Worm (Caenorhabditis elegans) whole organism, L4 larva: Measurements from ENCODE around the gene sdz-18.

ENCODE experiments used
- F49E8.2 ChIP-seq: sonication (generic microtip); optimal IDR thresholded peaks from 2 replicates; lab custom pipeline; 2016; ENCODE audit warnings: missing compliant biosample characterization, mild to moderate bottlenecking, missing genetic modification characterization, borderline replicate concordance
- Y75B8A.6 ChIP-seq: fragments of 200-800 bp; sonication (Bioruptor generic); IDR thresholded peaks from 2 replicates; pipeline ENCODE4 v1.3.6; 2022; ENCODE audit warnings: missing genetic modification reagents, missing genetic modification characterization, missing compliant biosample characterization
- aha-1 ChIP-seq: fragments of 150-350 bp; peaks from one replicate; lab custom pipeline; 2014; ENCODE audit warnings: missing biosample characterization, missing genetic modification characterization
- aly-2 ChIP-seq: sonication (generic microtip); optimal IDR thresholded peaks from 2 replicates; lab custom pipeline; 2018; ENCODE audit warnings: missing biosample characterization, missing genetic modification characterization
- ama-1 ChIP-seq: fragments of 150-350 bp; optimal IDR thresholded peaks from 2 replicates; lab custom pipeline; 2014; ENCODE audit warnings: inconsistent platforms, mixed read lengths
- daf-19 ChIP-seq: fragments of 200-800 bp; sonication (Bioruptor generic); conservative IDR thresholded peaks from 2 replicates; pipeline ENCODE4 v1.3.6; 2022; ENCODE audit warnings: missing genetic modification characterization, missing compliant biosample characterization
- duxl-1 ChIP-seq: sonication (generic microtip); optimal IDR thresholded peaks from 2 replicates; lab custom pipeline; 2016; ENCODE audit warnings: mild to moderate bottlenecking, missing genetic modification characterization, moderate library complexity, missing compliant biosample characterization; ENCODE audit not compliant: poor library complexity
- egl-43 ChIP-seq: fragments of 200-800 bp; sonication (Bioruptor generic); IDR thresholded peaks from 2 replicates; pipeline ENCODE4 v1.3.6; 2022; ENCODE audit warnings: missing genetic modification reagents, missing genetic modification characterization, missing compliant biosample characterization
- hif-1 ChIP-seq, 2 experiments: sonication (generic microtip); optimal IDR thresholded peaks; 2 replicates each; lab custom pipeline; 2016 to 2017; ENCODE audit warnings: missing compliant biosample characterization in 2 of 2, missing genetic modification characterization in 2 of 2, missing genetic modification reagents in 2 of 2, missing genotype in 2 of 2, mild to moderate bottlenecking in 1 of 2
- hlh-11 ChIP-seq: fragments of 200-800 bp; sonication (Bioruptor generic); optimal IDR thresholded peaks from 2 replicates; lab custom pipeline; 2018; ENCODE audit warnings: mild to moderate bottlenecking, missing genetic modification characterization, missing compliant biosample characterization
- hlh-30 ChIP-seq: sonication (generic microtip); optimal IDR thresholded peaks from 2 replicates; lab custom pipeline; 2017; ENCODE audit warnings: antibody characterized with exemption, mild to moderate bottlenecking, missing genetic modification characterization, missing compliant biosample characterization; ENCODE audit not compliant: insufficient read depth
- jun-1 ChIP-seq: fragments of 150-350 bp; optimal IDR thresholded peaks from 2 replicates; lab custom pipeline; 2014; ENCODE audit warnings: missing biosample characterization, missing genetic modification reagents, missing genetic modification characterization
- lin-38 ChIP-seq: fragments of 200-800 bp; sonication (Bioruptor generic); IDR thresholded peaks from 2 replicates; pipeline ENCODE4 v1.3.6; 2022; ENCODE audit warnings: missing genetic modification reagents, missing genetic modification characterization, missing compliant biosample characterization
- lin-39 ChIP-seq: fragments of 150-350 bp; optimal IDR thresholded peaks from 2 replicates; lab custom pipeline; 2014; ENCODE audit warnings: missing biosample characterization, missing genetic modification reagents, missing genetic modification characterization
- lsy-2 ChIP-seq, 2 experiments: fragments of 150-350 bp in 1 of 2; sonication (generic microtip) in 1 of 2; optimal IDR thresholded peaks; 2 replicates each; lab custom pipeline; 2014 to 2017; ENCODE audit warnings: missing biosample characterization in 2 of 2, missing genetic modification characterization in 2 of 2
- mdl-1 ChIP-seq, 2 experiments: fragments of 150-350 bp in 1 of 2; sonication (generic microtip) in 1 of 2; optimal IDR thresholded peaks; 2 replicates each; lab custom pipeline; 2014 to 2017; ENCODE audit warnings: missing biosample characterization in 2 of 2, missing genetic modification characterization in 2 of 2
- nhr-10 ChIP-seq: fragments of 150-350 bp; optimal IDR thresholded peaks from 2 replicates; lab custom pipeline; 2014; ENCODE audit warnings: missing biosample characterization, missing genetic modification characterization
- nhr-102 ChIP-seq: sonication (generic microtip); optimal IDR thresholded peaks from 2 replicates; lab custom pipeline; 2016; ENCODE audit warnings: mild to moderate bottlenecking, missing genetic modification characterization, moderate library complexity, missing compliant biosample characterization
- nhr-237 ChIP-seq: sonication (generic microtip); optimal IDR thresholded peaks from 2 replicates; lab custom pipeline; 2017; ENCODE audit warnings: missing biosample characterization, missing genetic modification characterization
- nhr-25 ChIP-seq: sonication (generic microtip); optimal IDR thresholded peaks from 2 replicates; lab custom pipeline; 2017; ENCODE audit warnings: missing genetic modification characterization, mild to moderate bottlenecking, missing compliant biosample characterization, antibody characterized with exemption, moderate library complexity, borderline replicate concordance; ENCODE audit not compliant: insufficient read depth
- nhr-28 ChIP-seq: fragments of 150-350 bp; optimal IDR thresholded peaks from 2 replicates; lab custom pipeline; 2014; ENCODE audit warnings: missing biosample characterization, missing genetic modification characterization
- nhr-48 ChIP-seq: sonication (generic microtip); optimal IDR thresholded peaks from 2 replicates; lab custom pipeline; 2016; ENCODE audit warnings: mild to moderate bottlenecking, missing genetic modification characterization, missing compliant biosample characterization
- nhr-6 ChIP-seq: fragments of 150-350 bp; optimal IDR thresholded peaks from 2 replicates; lab custom pipeline; 2014; ENCODE audit warnings: missing biosample characterization, missing genetic modification characterization
- set-16 ChIP-seq: fragments of 200-800 bp; sonication (Bioruptor generic); IDR thresholded peaks from 2 replicates; pipeline ENCODE4 v1.3.6; 2022; ENCODE audit warnings: missing genetic modification reagents, missing genetic modification characterization, missing compliant biosample characterization
- spr-1 ChIP-seq: sonication (generic microtip); optimal IDR thresholded peaks from 2 replicates; lab custom pipeline; 2016; ENCODE audit warnings: mild to moderate bottlenecking, missing genetic modification characterization, missing compliant biosample characterization
- unc-130 ChIP-seq: sonication (generic microtip); optimal IDR thresholded peaks from 2 replicates; lab custom pipeline; 2016; ENCODE audit warnings: missing genetic modification reagents, missing genetic modification characterization, missing compliant biosample characterization
- unc-62 ChIP-seq, 3 experiments: fragments of 150-350 bp in 1 of 3; sonication (generic microtip); optimal IDR thresholded peaks in 2 of 3; peaks in 1 of 3; 1 replicate in 1 of 3; 2 replicates in 2 of 3; lab custom pipeline; 2014 to 2017; ENCODE audit warnings: missing biosample characterization in 3 of 3, missing genetic modification characterization in 3 of 3, missing genetic modification reagents in 3 of 3, missing genotype in 1 of 3
- zag-1 ChIP-seq: fragments of 150-350 bp; optimal IDR thresholded peaks from 2 replicates; lab custom pipeline; 2014; ENCODE audit warnings: missing biosample characterization, missing genetic modification characterization
- zfp-3 ChIP-seq: fragments of 200-800 bp; sonication (Bioruptor generic); conservative IDR thresholded peaks from 2 replicates; pipeline ENCODE4 v1.3.6; 2022; ENCODE audit warnings: missing genetic modification reagents, missing genetic modification characterization, missing compliant biosample characterization
- zip-11 ChIP-seq: fragments of 200-800 bp; sonication (Bioruptor generic); IDR thresholded peaks from 2 replicates; pipeline ENCODE4 v1.3.6; 2022; ENCODE audit warnings: missing genetic modification characterization, missing compliant biosample characterization

Gene sdz-18

DNA sequence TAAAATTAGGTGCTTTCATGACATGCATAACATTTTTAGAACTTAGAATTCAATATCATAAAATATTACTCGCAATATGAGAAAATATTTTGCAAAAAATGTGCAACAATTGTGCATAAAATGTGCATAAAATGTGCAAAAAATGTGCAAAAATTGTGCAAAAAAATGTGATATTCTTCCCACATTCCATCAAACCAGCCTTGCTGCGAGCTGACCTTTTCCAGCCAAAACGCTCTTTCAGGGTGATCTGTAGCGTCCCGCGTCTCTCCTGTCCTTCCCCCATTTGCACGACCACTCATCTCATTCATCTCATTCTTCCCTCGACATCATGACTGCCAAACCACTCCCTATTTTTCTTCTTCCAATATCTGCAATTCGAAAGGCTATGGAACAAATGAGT lies 30.2 kb downstream of the sdz-18 start, which contains the start of gene fbxb-17:
Gene fbxb-17 (plus strand): TSS at position 301 of the 400 bp plus-strand sequence.
- TF ChIP-seq lin-39 (tag; lab: Kevin White, UChicago) (no peak), unc-62 (GFP tag; optimal IDR thresholded peaks at IDR 0.05 in 1 of 2; lab: Kevin White, UChicago) (peak in 1 of 2 experiments; percentile 5), unc-62 (tag; optimal IDR thresholded peaks at IDR 0.05; lab: Kevin White, UChicago) (no peak), ama-1 (lab: Kevin White, UChicago) (no peak), set-16 (GFP tag; lab: Robert Waterston, UW) (no peak), nhr-48 (no peak), egl-43 (no peak)

DNA sequence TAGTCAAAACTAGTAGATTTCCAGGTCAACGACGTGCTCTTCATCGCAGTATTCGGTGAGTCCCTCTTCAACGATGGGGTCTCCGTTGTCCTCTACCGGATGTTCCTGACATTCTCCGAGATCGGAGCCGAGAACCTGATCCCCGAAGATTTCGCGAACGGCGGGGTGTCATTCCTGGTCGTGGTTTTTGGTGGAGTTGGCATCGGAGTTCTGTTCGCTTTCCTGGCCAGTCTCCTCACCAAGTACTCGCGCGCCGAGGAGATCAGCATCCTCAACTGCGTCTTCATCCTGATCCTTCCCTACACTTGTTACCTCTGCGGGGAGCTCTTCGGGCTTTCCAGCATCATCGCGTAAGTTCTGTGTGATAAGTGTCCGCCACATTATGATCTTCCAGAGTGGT lies 33.6 kb downstream of the sdz-18 start:
- TF ChIP-seq mdl-1 (tag; optimal IDR thresholded peaks at IDR 0.05; lab: Kevin White, UChicago) (no peak), zip-11 (GFP tag; lab: Robert Waterston, UW) (no peak), zag-1 (tag; lab: Kevin White, UChicago) (no peak), unc-130 (GFP tag; lab: Kevin White, UChicago) (no peak), nhr-25 (tag; lab: Kevin White, UChicago) (no peak), zfp-3 (GFP tag; lab: Robert Waterston, UW) (no peak), lsy-2 (tag; optimal IDR thresholded peaks at IDR 0.05; lab: Kevin White, UChicago) (no peak), set-16 (GFP tag; lab: Robert Waterston, UW) (peak; percentile 68; the same call in 1 of the 2 replicates), F49E8.2 (tag; lab: Kevin White, UChicago) (no peak), egl-43 (no peak), aha-1 (tag; lab: Kevin White, UChicago) (peak; percentile 54), aly-2 (tag; lab: Kevin White, UChicago) (no peak), nhr-102 (tag; lab: Kevin White, UChicago) (no peak), hlh-11 (tag; lab: Kevin White, UChicago) (no peak), daf-19 (GFP tag; lab: Robert Waterston, UW) (no peak), Y75B8A.6 (GFP tag; lab: Robert Waterston, UW) (no peak)

DNA sequence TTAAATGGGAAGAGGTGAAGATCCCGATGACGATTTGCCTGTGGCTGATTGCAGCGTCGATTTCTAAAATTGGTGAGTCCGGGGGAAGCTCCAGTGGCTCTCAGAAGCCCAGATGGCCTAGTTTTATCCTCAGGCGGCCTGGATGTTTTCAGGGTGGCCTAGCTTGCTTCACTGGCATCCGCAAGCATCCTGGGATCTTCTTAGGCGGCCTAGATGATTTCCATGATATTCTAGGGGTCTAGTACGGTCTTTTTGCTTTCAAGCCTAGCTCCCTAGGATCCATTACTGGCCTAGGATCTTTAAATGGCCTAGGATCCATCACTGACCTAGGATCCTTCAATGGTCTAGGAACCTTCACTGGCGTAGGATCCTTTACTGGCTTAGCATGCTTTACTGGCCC lies 35.3 kb downstream of the sdz-18 start:
- TF ChIP-seq aha-1 (tag; lab: Kevin White, UChicago) (peak; percentile 91), daf-19 (GFP tag; lab: Robert Waterston, UW) (no peak)
- TF ChIP-seq, all 104 proteins: peak for 1

DNA sequence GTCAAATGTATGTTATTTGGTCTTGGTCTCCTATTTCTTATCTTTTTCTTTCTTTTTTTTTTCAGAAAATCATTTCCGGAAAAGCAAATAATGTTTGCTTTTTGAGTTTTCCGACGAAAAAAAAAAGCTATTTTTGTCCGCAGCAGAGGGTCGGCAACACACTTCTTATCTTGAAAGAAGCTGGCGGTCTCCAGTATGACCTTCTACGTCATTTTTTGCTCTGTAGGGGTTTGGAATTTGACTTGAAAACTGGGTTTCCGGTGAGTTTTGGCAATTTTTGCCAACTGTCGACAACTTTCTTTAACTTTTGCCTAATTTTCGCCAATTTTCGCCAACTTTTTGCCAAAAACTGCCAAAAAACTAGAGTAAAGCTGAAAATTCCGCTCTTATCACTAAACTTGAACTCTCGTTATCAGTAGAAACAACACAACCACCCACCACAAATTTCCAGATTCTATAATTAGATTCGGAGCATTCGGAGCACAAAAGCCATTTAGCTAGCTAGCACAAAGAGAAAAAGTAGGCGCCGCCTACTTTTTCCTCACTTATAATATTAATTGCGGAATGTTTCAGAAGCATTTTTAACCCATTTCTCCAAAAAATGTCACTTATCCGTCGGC lies 35.9 kb downstream of the sdz-18 start, which contains the start of gene nhx-6:
Gene nhx-6 (plus strand): TSS at position 570 of the 620 bp plus-strand sequence.
- TF ChIP-seq nhr-102 (tag; lab: Kevin White, UChicago) (no peak), aha-1 (tag; lab: Kevin White, UChicago) (peak; percentile 46), nhr-28 (tag; lab: Kevin White, UChicago) (peak; percentile 6), duxl-1 (tag; lab: Kevin White, UChicago) (no peak), hlh-11 (tag; lab: Kevin White, UChicago) (peak; percentile 25), hif-1 (tag; optimal IDR thresholded peaks at IDR 0.05; lab: Kevin White, UChicago) (no peak), nhr-237 (tag; lab: Kevin White, UChicago) (no peak)

DNA sequence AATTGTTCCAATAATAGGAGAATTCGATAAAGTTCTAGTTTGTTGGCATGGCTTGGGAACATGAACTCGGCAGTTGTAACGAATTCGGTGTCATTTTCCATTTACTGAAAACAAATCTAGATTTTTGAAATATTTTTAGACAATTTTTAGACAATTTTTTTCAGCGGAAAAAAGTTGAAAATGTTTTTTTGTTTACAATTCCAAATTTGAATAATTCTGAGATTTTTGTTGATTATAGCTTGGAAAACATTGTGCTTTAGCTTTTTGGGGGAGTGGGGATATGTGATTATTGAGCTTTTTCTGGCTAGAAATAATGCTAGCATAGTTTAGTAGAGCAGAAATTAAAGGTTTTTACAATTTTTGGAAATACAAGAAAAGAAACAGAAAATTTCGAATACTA lies 37.4 kb downstream of the sdz-18 start, which contains the start of gene srw-97:
Gene srw-97 (minus strand): TSS at position 101 of the 400 bp plus-strand sequence.
- TF ChIP-seq unc-62 (GFP tag; optimal IDR thresholded peaks at IDR 0.05 in 1 of 2; lab: Kevin White, UChicago) (peak in 1 of 2 experiments; percentile 62), unc-62 (tag; optimal IDR thresholded peaks at IDR 0.05; lab: Kevin White, UChicago) (no peak), nhr-6 (no peak)

DNA sequence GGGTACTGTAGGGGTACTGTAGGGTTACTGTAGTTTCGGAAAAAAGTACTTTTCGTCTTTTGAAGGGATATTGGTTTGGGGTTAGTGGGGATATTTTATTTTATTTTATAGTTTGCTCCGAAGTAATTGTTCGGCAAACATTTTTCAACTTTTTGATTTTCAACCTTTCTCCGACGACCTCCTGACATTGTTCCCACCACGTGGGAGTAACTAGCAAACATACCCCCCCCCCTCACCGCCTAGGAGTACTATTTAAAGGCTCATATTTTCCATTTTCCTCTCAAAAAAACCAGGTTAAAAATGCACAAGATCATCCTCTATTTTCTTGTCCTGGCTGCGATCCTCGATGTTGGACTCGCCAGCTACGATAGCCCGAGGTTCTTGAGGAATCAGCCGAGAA lies 40.3 kb downstream of the sdz-18 start, which contains the start of gene srlf-29:
Gene srlf-29 (plus strand): TSS at position 301 of the 400 bp plus-strand sequence.
- no peak for TF ChIP-seq spr-1 (tag; lab: Kevin White, UChicago)
- TF ChIP-seq jun-1 (tag; lab: Kevin White, UChicago) = no peak
- TF ChIP-seq daf-19 (GFP tag; lab: Robert Waterston, UW) = no peak
- TF ChIP-seq nhr-102 (tag; lab: Kevin White, UChicago) = no peak
- TF ChIP-seq ama-1 (lab: Kevin White, UChicago) = no peak
- peak in 1 of 2 experiments; percentile 49 for TF ChIP-seq unc-62 (GFP tag; optimal IDR thresholded peaks at IDR 0.05 in 1 of 2; lab: Kevin White, UChicago)
- TF ChIP-seq unc-62 (tag; optimal IDR thresholded peaks at IDR 0.05; lab: Kevin White, UChicago) = no peak
- no peak for TF ChIP-seq nhr-10 (tag; lab: Kevin White, UChicago)
- no peak for TF ChIP-seq lin-38 (GFP tag; lab: Robert Waterston, UW)
- TF ChIP-seq hlh-30 (tag; lab: Kevin White, UChicago) = no peak
